Worm (Caenorhabditis elegans) whole organism, dauer: ENCODE data around the gene sec-23.

Experiments
- unc-62 ChIP-seq: sonication (generic microtip); optimal IDR thresholded peaks from 2 replicates; lab custom pipeline; 2017; ENCODE audit warnings: missing biosample characterization, missing genetic modification reagents, missing genetic modification characterization

sec-23 gene

ce11 chrV:20120623-20121165 is 29.6 kb downstream of the sec-23 start, which contains the start of gene ncx-1:
Gene ncx-1 (minus strand): TSS chrV:20120673.
- TF ChIP-seq unc-62 (GFP tag; lab: Kevin White, UChicago): no peak

DNA sequence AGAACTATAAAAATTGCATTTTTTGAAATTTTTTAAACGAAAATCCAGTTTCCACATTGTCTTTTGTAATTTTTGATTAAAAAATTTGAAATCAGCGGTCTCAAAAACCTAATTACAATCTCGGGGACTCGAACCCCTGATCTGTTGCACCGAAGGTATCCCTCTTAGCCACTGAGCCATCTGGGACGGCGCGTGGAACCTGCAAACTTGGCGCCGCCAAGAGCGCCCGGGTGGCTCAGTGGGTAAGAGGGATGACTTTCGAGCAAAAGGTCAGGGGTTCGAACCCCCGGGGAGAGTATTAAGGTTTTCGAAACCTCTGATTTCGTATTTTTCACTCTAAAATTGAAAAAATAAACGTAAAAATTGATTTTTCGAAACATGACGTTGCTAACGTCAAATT is 31.9 kb downstream of the sec-23 start:
- TF ChIP-seq unc-62 (GFP tag; lab: Kevin White, UChicago): no peak

- no peak for TF ChIP-seq unc-62 (GFP tag; lab: Kevin White, UChicago)
These were observed 32.6 kb downstream of the sec-23 start for ce11 chrV:20123616-20124015.

DNA sequence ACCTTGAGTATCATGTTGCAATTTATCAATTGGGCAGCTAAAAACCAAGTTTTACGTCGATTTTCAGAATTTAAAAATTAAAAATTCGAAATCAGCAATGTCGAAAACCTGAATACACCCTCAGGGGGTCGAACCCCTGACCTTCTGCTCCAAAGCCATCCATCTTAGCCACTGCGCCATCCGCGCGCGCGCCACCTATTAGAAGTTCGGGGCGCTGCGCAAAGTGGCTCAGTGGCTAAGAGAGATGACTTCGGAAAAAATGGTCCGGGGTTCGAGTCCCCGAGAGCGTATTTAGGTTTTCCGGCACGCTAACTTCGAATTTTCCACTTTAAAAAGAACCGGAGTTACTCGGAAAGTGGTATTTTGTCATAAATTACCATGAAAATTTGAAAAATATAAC is 33.3 kb downstream of the sec-23 start:
- TF ChIP-seq unc-62 (GFP tag; lab: Kevin White, UChicago): no peak

ce11 chrV:20125137-20125536 is 34.1 kb downstream of the sec-23 start:
- no peak for TF ChIP-seq unc-62 (GFP tag; lab: Kevin White, UChicago)

ce11 chrV:20126637-20127036 is 35.6 kb downstream of the sec-23 start:
- no peak for TF ChIP-seq unc-62 (GFP tag; lab: Kevin White, UChicago)

ce11 chrV:20127543-20127942 is 36.5 kb downstream of the sec-23 start:
- TF ChIP-seq unc-62 (GFP tag; lab: Kevin White, UChicago): no peak

- no peak for TF ChIP-seq unc-62 (GFP tag; lab: Kevin White, UChicago)
These were observed 42.1 kb downstream of the sec-23 start, which contains the start of gene ssu-1 for ce11 chrV:20133163-20133562. Gene ssu-1 (minus strand): TSS chrV:20133263.

DNA sequence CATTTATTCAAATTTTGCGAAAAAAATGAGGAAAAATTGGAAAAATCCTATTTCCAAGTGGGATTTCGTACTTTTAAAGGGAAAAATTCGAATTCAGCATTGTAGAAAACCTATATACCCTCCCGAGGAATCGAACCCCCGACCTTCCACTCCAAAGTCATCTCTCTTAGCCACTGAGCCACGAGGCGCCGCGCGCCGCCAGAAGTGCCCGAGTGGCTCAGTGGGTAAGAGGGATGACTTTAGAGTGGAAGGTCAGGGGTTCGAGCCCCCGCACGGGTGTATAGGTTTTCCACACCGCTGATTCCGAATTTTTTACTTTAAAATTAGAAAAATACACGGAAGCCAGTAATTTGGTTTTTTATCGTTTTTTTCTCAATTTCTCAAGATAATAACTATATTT is 43.7 kb downstream of the sec-23 start:
- no peak for TF ChIP-seq unc-62 (GFP tag; lab: Kevin White, UChicago)

ce11 chrV:20135247-20135646 is 44.2 kb downstream of the sec-23 start, which contains the start of gene Y113G7A.22:
Gene Y113G7A.22 (minus strand): TSS chrV:20135347.
- TF ChIP-seq unc-62 (GFP tag; lab: Kevin White, UChicago): no peak

DNA sequence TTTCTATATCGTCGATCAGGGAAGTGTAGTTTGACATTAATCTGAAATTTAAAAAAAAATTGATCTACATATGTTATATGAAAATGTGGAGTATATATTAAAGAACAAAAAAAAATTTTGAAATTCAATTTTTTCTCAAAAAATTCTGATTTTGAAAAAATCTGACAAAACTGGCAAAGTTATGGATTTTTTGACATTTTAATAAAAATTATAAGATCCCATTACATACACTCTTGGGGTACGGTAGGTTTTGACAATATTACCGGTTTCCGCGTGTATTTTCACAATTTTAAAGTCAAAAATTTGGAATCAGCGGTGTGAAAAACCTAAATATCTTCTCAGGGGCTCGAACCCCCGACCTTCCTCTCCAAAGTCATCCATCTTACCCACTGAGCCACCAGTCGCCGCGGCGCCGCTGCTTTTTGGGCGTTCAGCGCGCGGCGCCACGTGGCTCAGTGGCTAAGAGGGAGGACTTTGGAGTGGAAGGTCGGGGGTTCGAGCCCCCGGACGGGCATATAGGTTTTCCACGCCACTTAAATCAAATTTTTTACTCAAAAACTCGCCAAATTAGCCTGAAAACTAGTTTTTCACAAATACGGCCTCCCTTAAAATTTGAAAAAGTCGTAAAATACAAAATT is 47.5 kb downstream of the sec-23 start, which contains the start of gene Y113G7A.14:
Gene Y113G7A.14, minus strand, starts transcription at position 51 of the 638 bp plus-strand sequence.
- no peak for TF ChIP-seq unc-62 (GFP tag; lab: Kevin White, UChicago)

ce11 chrV:20142285-20142684 is 51.2 kb downstream of the sec-23 start, which contains the start of gene Y113G7A.12:
Gene Y113G7A.12 (plus strand): TSS chrV:20142585.
- no peak for TF ChIP-seq unc-62 (GFP tag; lab: Kevin White, UChicago)

- no peak for TF ChIP-seq unc-62 (GFP tag; lab: Kevin White, UChicago)
These were observed 52.6 kb downstream of the sec-23 start for ce11 chrV:20143711-20144110.

DNA sequence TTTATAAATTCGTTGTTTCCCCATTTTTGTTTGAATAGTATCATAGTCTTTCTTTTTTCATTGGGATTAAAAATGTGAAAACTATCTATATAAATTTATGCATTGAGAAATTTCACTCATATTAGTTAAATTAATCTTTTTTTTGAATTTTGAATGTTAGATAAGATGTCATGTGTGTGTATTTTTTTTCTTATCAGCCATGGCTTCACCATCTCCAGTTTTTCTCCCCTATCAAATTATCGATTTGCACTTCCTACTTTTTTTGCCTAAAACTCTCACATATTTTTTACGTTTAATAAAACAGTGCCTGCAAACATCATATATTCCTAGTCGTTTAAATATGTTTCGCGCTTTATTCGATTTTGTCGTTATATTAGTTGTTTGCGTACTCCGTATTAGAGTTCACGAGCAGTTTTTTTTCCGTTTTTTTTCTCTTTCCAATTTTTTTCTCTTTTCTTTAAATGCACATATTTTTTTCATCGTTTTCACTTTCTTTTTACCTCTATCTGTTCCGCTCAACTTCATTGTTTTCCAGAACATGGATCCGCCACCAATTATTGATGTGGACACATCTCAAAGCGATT is 56.7 kb downstream of the sec-23 start, which contains the start of gene Y113G7A.13:
Gene Y113G7A.13, plus strand, starts transcription at position 534 of the 584 bp plus-strand sequence.
- no peak for TF ChIP-seq unc-62 (GFP tag; lab: Kevin White, UChicago)

ce11 chrV:20151432-20151831 is 60.4 kb downstream of the sec-23 start, which contains the start of gene F19B2.7:
Gene F19B2.7 (plus strand): TSS chrV:20151732.
- no peak for TF ChIP-seq unc-62 (GFP tag; lab: Kevin White, UChicago)

ce11 chrV:20151855-20152254 is 60.8 kb downstream of the sec-23 start:
- TF ChIP-seq unc-62 (GFP tag; lab: Kevin White, UChicago): no peak
